Fruit fly (Drosophila melanogaster) whole organism: ENCODE data around the gene Gug.

Experiments used
- CG8478 ChIP-seq: fragments of >200 bp; optimal IDR thresholded peaks from 2 replicates; lab custom pipeline; 2018; ENCODE audit warnings: inconsistent platforms
- Dll ChIP-seq: fragments of >200 bp; optimal IDR thresholded peaks from 2 replicates; lab custom pipeline; 2017
- EcR ChIP-seq, 2 experiments: fragments of >200 bp; optimal IDR thresholded peaks; 2 replicates each; lab custom pipeline; 2017; ENCODE audit warnings: missing biosample characterization in 2 of 2, missing genetic modification characterization in 2 of 2, missing genetic modification reagents in 2 of 2
- pan ChIP-seq: fragments of >200 bp; optimal IDR thresholded peaks from 2 replicates; lab custom pipeline; 2017
- psq ChIP-seq: fragments of >200 bp; optimal IDR thresholded peaks from 2 replicates; lab custom pipeline; 2017
- usp ChIP-seq: fragments of >200 bp; optimal IDR thresholded peaks from 2 replicates; lab custom pipeline; 2017; ENCODE audit warnings: missing biosample characterization, missing genetic modification characterization, mixed read lengths

Gene Gug

dm6 chr3L:8452986-8453385 lies 3.3 kb downstream of the Gug start:
- TF ChIP-seq Dll (lab: Kevin White, UChicago) (no peak), psq (lab: Kevin White, UChicago) (no peak), usp (no peak)

- TF ChIP-seq CG8478 (lab: Kevin White, UChicago), result no peak
- TF ChIP-seq psq (lab: Kevin White, UChicago), result no peak
- no peak for TF ChIP-seq Dll (lab: Kevin White, UChicago)
- no peak for TF ChIP-seq EcR (GFP tag; optimal IDR thresholded peaks at IDR 0.05; lab: Kevin White, UChicago)
- TF ChIP-seq usp, result no peak
- no peak for TF ChIP-seq pan
These were observed 4.0 kb downstream of the Gug start for dm6 chr3L:8453443-8454360.

dm6 chr3L:8455015-8455908 lies 5.5 kb downstream of the Gug start:
- peak; percentile 9 for TF ChIP-seq CG8478 (lab: Kevin White, UChicago)
- peak in 1 of 2 experiments; percentile 19 for TF ChIP-seq EcR (GFP tag; optimal IDR thresholded peaks at IDR 0.05; lab: Kevin White, UChicago)
- TF ChIP-seq pan, result no peak
- no peak for TF ChIP-seq usp

- no peak for TF ChIP-seq usp
- TF ChIP-seq CG8478 (lab: Kevin White, UChicago), result no peak
- TF ChIP-seq Dll (lab: Kevin White, UChicago), result no peak
- TF ChIP-seq EcR (GFP tag; optimal IDR thresholded peaks at IDR 0.05; lab: Kevin White, UChicago), result no peak
- no peak for TF ChIP-seq pan
- TF ChIP-seq psq (lab: Kevin White, UChicago), result no peak
These were observed 6.8 kb downstream of the Gug start for dm6 chr3L:8456472-8457049.

- no peak for TF ChIP-seq pan
- TF ChIP-seq Dll (lab: Kevin White, UChicago), result no peak
- no peak for TF ChIP-seq CG8478 (lab: Kevin White, UChicago)
- TF ChIP-seq usp, result no peak
- TF ChIP-seq EcR (GFP tag; optimal IDR thresholded peaks at IDR 0.05; lab: Kevin White, UChicago), result no peak
- no peak for TF ChIP-seq psq (lab: Kevin White, UChicago)
These were observed 8.4 kb downstream of the Gug start for dm6 chr3L:8457866-8458766.

- no peak for TF ChIP-seq usp
- no peak for TF ChIP-seq psq (lab: Kevin White, UChicago)
- no peak for TF ChIP-seq pan
- TF ChIP-seq Dll (lab: Kevin White, UChicago), result no peak
- TF ChIP-seq CG8478 (lab: Kevin White, UChicago), result no peak
- no peak for TF ChIP-seq EcR (GFP tag; optimal IDR thresholded peaks at IDR 0.05; lab: Kevin White, UChicago)
These were observed 9.3 kb downstream of the Gug start for dm6 chr3L:8458767-8459614.

dm6 chr3L:8459615-8460004 lies 9.9 kb downstream of the Gug start:
- no peak for TF ChIP-seq pan
- TF ChIP-seq CG8478 (lab: Kevin White, UChicago), result no peak
- TF ChIP-seq usp, result no peak
- TF ChIP-seq EcR (GFP tag; optimal IDR thresholded peaks at IDR 0.05; lab: Kevin White, UChicago), result no peak
- no peak for TF ChIP-seq Dll (lab: Kevin White, UChicago)
- TF ChIP-seq psq (lab: Kevin White, UChicago), result no peak

dm6 chr3L:8460050-8460878 lies 10.5 kb downstream of the Gug start:
- no peak for TF ChIP-seq Dll (lab: Kevin White, UChicago)

dm6 chr3L:8461229-8462004 lies 11.7 kb downstream of the Gug start:
- no peak for TF ChIP-seq EcR (GFP tag; optimal IDR thresholded peaks at IDR 0.05; lab: Kevin White, UChicago)
- TF ChIP-seq pan, result peak; percentile 65
